Worm (Caenorhabditis elegans) whole organism, mixed stage, embryonic: Measurements from ENCODE around the gene nhr-32.
A peak's percentile ranks its signal among the peaks of the same experiment; 100 is the strongest.

ENCODE experiments used
- bed-3 ChIP-seq: fragments of 200-800 bp; sonication (Bioruptor generic); optimal IDR thresholded peaks from 3 replicates; lab custom pipeline; 2018; ENCODE audit warnings: mild to moderate bottlenecking, missing genetic modification characterization, moderate library complexity, missing compliant biosample characterization
- blmp-1 ChIP-seq: fragments of 150-350 bp; optimal IDR thresholded peaks from 2 replicates; lab custom pipeline; 2014; ENCODE audit warnings: missing biosample characterization, missing genetic modification characterization
- ceh-39 ChIP-seq: fragments of 150-350 bp; optimal IDR thresholded peaks from 2 replicates; lab custom pipeline; 2014; ENCODE audit warnings: missing biosample characterization, missing genetic modification characterization
- ceh-43 ChIP-seq: fragments of 200-800 bp; sonication (Bioruptor generic); optimal IDR thresholded peaks from 2 replicates; lab custom pipeline; 2018; ENCODE audit warnings: mild to moderate bottlenecking, missing genetic modification characterization, moderate library complexity, missing compliant biosample characterization
- ceh-83 ChIP-seq: fragments of 200-800 bp; sonication (Bioruptor generic); optimal IDR thresholded peaks from 2 replicates; lab custom pipeline; 2018; ENCODE audit warnings: mild to moderate bottlenecking, missing genetic modification characterization, missing compliant biosample characterization
- ces-1 ChIP-seq: fragments of 150-350 bp; optimal IDR thresholded peaks from 2 replicates; lab custom pipeline; 2014; ENCODE audit warnings: missing biosample characterization, missing genetic modification reagents, missing genetic modification characterization
- cnd-1 ChIP-seq: fragments of 200-800 bp; sonication (Bioruptor generic); optimal IDR thresholded peaks from 2 replicates; lab custom pipeline; 2018; ENCODE audit warnings: mild to moderate bottlenecking, missing genetic modification characterization, missing compliant biosample characterization
- drap-1 ChIP-seq: fragments of 200-800 bp; sonication (Bioruptor generic); optimal IDR thresholded peaks from 3 replicates; lab custom pipeline; 2018; ENCODE audit warnings: mild to moderate bottlenecking, missing genetic modification characterization, missing compliant biosample characterization
- elt-1 ChIP-seq: sonication (generic microtip); optimal IDR thresholded peaks from 2 replicates; lab custom pipeline; 2017; ENCODE audit warnings: missing genetic modification characterization, mild to moderate bottlenecking, missing compliant biosample characterization, antibody characterized with exemption, moderate library complexity, borderline replicate concordance; ENCODE audit not compliant: insufficient read depth
- elt-3 ChIP-seq: fragments of 150-350 bp; optimal IDR thresholded peaks from 2 replicates; lab custom pipeline; 2014; ENCODE audit warnings: missing biosample characterization, missing genetic modification characterization
- ham-2 ChIP-seq: fragments of 200-800 bp; sonication (Bioruptor generic); optimal IDR thresholded peaks from 2 replicates; lab custom pipeline; 2018; ENCODE audit warnings: mild to moderate bottlenecking, missing genetic modification characterization, missing compliant biosample characterization
- hlh-1 ChIP-seq: fragments of 150-350 bp; optimal IDR thresholded peaks from 2 replicates; lab custom pipeline; 2014; ENCODE audit warnings: missing biosample characterization, missing genetic modification reagents, missing genetic modification characterization
- lin-13 ChIP-seq: fragments of 150-350 bp; optimal IDR thresholded peaks from 2 replicates; lab custom pipeline; 2014; ENCODE audit warnings: missing biosample characterization, missing genetic modification characterization
- lin-32 ChIP-seq: fragments of 200-800 bp; sonication (Bioruptor generic); optimal IDR thresholded peaks from 2 replicates; lab custom pipeline; 2018; ENCODE audit warnings: mild to moderate bottlenecking, missing genetic modification characterization, missing compliant biosample characterization
- lsy-2 ChIP-seq: fragments of 150-350 bp; optimal IDR thresholded peaks from 2 replicates; lab custom pipeline; 2014; ENCODE audit warnings: missing biosample characterization, missing genetic modification characterization
- mep-1 ChIP-seq: fragments of 150-350 bp; optimal IDR thresholded peaks from 2 replicates; lab custom pipeline; 2017; ENCODE audit warnings: missing biosample characterization, missing genetic modification reagents, missing genetic modification characterization, inconsistent platforms
- mls-2 ChIP-seq: sonication (generic microtip); optimal IDR thresholded peaks from 2 replicates; lab custom pipeline; 2016; ENCODE audit warnings: mild to moderate bottlenecking, missing genetic modification characterization, moderate library complexity, missing compliant biosample characterization
- nhr-12 ChIP-seq: fragments of 150-350 bp; optimal IDR thresholded peaks from 2 replicates; lab custom pipeline; 2014; ENCODE audit warnings: missing biosample characterization, missing genetic modification characterization
- nhr-2 ChIP-seq: fragments of 150-350 bp; optimal IDR thresholded peaks from 2 replicates; lab custom pipeline; 2014; ENCODE audit warnings: missing biosample characterization, missing genetic modification characterization
- nhr-237 ChIP-seq: fragments of 150-350 bp; optimal IDR thresholded peaks from 2 replicates; lab custom pipeline; 2014; ENCODE audit warnings: missing biosample characterization, missing genetic modification characterization
- pha-4 ChIP-seq: fragments of 150-350 bp; optimal IDR thresholded peaks from 2 replicates; lab custom pipeline; 2018; ENCODE audit warnings: missing biosample characterization, missing genetic modification reagents, missing genetic modification characterization
- sem-2 ChIP-seq: fragments of 200-800 bp; sonication (Bioruptor generic); optimal IDR thresholded peaks from 2 replicates; lab custom pipeline; 2018; ENCODE audit warnings: mild to moderate bottlenecking, missing genetic modification characterization, missing compliant biosample characterization
- snpc-4 ChIP-seq: fragments of 150-350 bp; optimal IDR thresholded peaks from 2 replicates; lab custom pipeline; 2014; ENCODE audit warnings: missing biosample characterization, missing genetic modification characterization
- sptf-1 ChIP-seq: sonication (generic microtip); optimal IDR thresholded peaks from 2 replicates; lab custom pipeline; 2017; ENCODE audit warnings: mild to moderate bottlenecking, missing genetic modification characterization, moderate library complexity, missing compliant biosample characterization
- unc-120 ChIP-seq: sonication (generic microtip); optimal IDR thresholded peaks from 2 replicates; lab custom pipeline; 2017; ENCODE audit warnings: missing genetic modification characterization, missing compliant biosample characterization; ENCODE audit not compliant: poor library complexity, severe bottlenecking
- unc-39 ChIP-seq: fragments of 150-350 bp; optimal IDR thresholded peaks from 2 replicates; lab custom pipeline; 2014; ENCODE audit warnings: missing biosample characterization, missing genetic modification characterization
- unc-62 ChIP-seq: fragments of 150-350 bp; optimal IDR thresholded peaks from 2 replicates; lab custom pipeline; 2014; ENCODE audit warnings: missing biosample characterization, missing genetic modification reagents, missing genetic modification characterization
- zip-8 ChIP-seq: fragments of 150-350 bp; optimal IDR thresholded peaks from 2 replicates; lab custom pipeline; 2014; ENCODE audit warnings: missing biosample characterization, missing genetic modification characterization

The nhr-32 gene

DNA sequence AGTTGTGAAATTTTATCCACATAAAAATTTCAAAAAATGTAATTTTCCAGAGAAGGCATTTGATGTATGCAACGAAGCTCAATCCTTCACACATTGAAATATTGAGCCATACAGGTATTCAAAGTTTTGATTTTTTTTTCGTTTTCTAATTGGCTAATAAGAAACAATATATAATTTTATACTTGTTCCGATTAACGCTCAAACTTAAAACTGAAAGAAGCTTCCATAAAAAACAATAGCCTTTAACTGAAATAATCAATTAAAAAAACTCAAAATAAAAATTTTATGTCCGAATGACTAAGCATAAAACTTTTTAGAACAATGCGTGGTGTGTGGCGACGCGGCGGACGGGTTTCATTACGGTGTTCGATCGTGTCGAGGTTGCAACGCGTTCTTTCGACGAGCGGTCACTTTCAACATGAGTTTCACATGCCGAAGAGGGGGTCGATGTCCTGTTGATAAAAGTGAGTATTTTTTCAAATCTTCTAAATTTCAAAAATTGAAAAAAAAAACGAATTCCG is at the start of gene nhr-32:
nhr-32 (plus strand) TSS at position 51 of the 521 bp plus-strand sequence.
- TF ChIP-seq unc-120 (tag; lab: Kevin White, UChicago) (no peak), nhr-12 (tag; lab: Kevin White, UChicago) (no peak), zip-8 (no peak), nhr-237 (tag; lab: Kevin White, UChicago) (no peak), sptf-1 (tag; lab: Kevin White, UChicago) (no peak)

ce11 chrX:13202312-13202711 is 49.5 kb upstream of the nhr-32 start:
- TF ChIP-seq pha-4 (tag; lab: Kevin White, UChicago) (no peak), sem-2 (GFP tag; lab: Kevin White, UChicago) (no peak), drap-1 (GFP tag; lab: Kevin White, UChicago) (no peak), zip-8 (no peak), lin-13 (tag; lab: Kevin White, UChicago) (no peak), ceh-83 (GFP tag; lab: Kevin White, UChicago) (no peak), cnd-1 (tag; lab: Kevin White, UChicago) (no peak), ceh-39 (tag; lab: Kevin White, UChicago) (no peak), ceh-43 (GFP tag; lab: Kevin White, UChicago) (no peak)

DNA sequence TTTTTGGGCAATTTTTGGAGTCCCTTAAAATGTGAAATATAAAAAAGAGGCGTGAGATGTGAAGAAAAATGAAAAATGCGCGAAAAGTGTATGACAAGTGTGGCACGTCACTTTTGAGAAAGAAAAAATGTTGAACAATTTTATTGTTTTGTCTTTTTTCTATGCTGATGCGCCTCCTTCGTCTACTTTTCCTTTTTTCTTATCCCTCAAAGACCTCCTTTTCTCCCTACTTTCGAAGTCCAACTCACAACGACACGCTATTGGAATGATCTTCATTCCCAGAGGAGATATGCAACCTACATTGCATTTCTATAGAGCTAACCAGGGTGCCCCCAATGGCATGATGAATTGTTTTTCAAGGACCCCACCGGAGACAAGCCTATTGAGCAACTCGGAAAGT is 45.8 kb upstream of the nhr-32 start:
- no peak for TF ChIP-seq elt-1 (tag; lab: Kevin White, UChicago)
- no peak for TF ChIP-seq mep-1 (tag; lab: Kevin White, UChicago)
- TF ChIP-seq ceh-83 (GFP tag; lab: Kevin White, UChicago) = no peak
- no peak for TF ChIP-seq sem-2 (GFP tag; lab: Kevin White, UChicago)
- no peak for TF ChIP-seq ces-1
- TF ChIP-seq cnd-1 (tag; lab: Kevin White, UChicago) = no peak
- TF ChIP-seq unc-39 (tag; lab: Kevin White, UChicago) = no peak
- TF ChIP-seq pha-4 (tag; lab: Kevin White, UChicago) = no peak
- no peak for TF ChIP-seq lin-32 (GFP tag; lab: Kevin White, UChicago)
- no peak for TF ChIP-seq nhr-12 (tag; lab: Kevin White, UChicago)
- no peak for TF ChIP-seq nhr-2 (tag; lab: Kevin White, UChicago)
- no peak for TF ChIP-seq bed-3
- no peak for TF ChIP-seq hlh-1
- TF ChIP-seq lin-13 (tag; lab: Kevin White, UChicago) = no peak
- TF ChIP-seq lsy-2 (tag; lab: Kevin White, UChicago) = no peak
- no peak for TF ChIP-seq unc-62
- TF ChIP-seq zip-8 = no peak
- no peak for TF ChIP-seq drap-1 (GFP tag; lab: Kevin White, UChicago)

DNA sequence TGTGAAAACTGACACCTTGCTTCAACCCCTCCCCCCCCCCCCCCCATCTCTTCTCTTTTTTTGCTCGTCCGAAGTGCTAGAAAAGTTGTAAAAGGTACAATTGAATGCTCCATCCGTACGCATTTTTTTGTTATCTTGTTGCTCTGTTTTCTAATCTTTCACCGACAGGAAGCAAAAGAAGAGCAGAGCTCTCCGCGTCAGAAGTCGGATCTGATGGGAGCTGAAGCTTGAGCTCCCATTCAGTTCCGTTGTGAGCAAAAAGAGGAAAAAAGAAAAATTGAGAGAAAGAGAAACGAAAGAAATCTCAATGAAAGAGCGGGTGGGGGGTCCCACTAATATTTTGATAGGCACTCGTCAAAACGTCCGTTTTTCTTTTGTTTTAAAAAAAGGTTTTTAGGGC is 44.9 kb upstream of the nhr-32 start:
- TF ChIP-seq bed-3 (no peak), unc-120 (tag; lab: Kevin White, UChicago) (peak; percentile 24)

DNA sequence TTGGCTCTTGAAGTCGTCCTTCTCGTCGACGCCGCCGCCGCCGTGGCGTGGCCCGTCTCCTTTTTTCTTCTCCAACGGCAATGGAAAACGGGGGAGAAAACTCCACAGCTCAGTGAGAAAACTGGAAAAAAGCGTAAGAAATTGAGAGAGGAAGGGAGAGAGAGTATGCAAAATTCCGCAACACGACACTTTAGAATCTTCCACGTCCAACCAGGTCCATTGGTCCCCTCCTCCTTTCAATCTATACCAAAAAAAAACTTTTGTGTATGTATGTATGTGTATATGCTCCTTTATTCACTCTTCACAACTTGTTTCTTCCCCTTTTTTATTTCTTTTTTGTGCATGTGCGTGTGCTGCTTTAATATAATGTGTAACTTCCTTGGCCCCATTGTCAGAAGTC is 42.7 kb upstream of the nhr-32 start:
- no peak for TF ChIP-seq unc-62
- no peak for TF ChIP-seq elt-3 (tag; lab: Kevin White, UChicago)
- TF ChIP-seq zip-8 = no peak
- no peak for TF ChIP-seq elt-1 (tag; lab: Kevin White, UChicago)
- TF ChIP-seq hlh-1 = no peak
- TF ChIP-seq ceh-83 (GFP tag; lab: Kevin White, UChicago) = no peak

- TF ChIP-seq bed-3 = no peak
- TF ChIP-seq lsy-2 (tag; lab: Kevin White, UChicago) = no peak
- no peak for TF ChIP-seq snpc-4 (tag; lab: Kevin White, UChicago)
- TF ChIP-seq elt-1 (tag; lab: Kevin White, UChicago) = no peak
- no peak for TF ChIP-seq ham-2 (GFP tag; lab: Kevin White, UChicago)
- no peak for TF ChIP-seq lin-32 (GFP tag; lab: Kevin White, UChicago)
- TF ChIP-seq mls-2 (tag; lab: Kevin White, UChicago) = no peak
- no peak for TF ChIP-seq pha-4 (tag; lab: Kevin White, UChicago)
- TF ChIP-seq blmp-1 (tag; lab: Kevin White, UChicago) = no peak
- TF ChIP-seq ces-1 = peak; percentile 40
- TF ChIP-seq unc-120 (tag; lab: Kevin White, UChicago) = peak; percentile 16
- no peak for TF ChIP-seq unc-39 (tag; lab: Kevin White, UChicago)
Observed at ce11 chrX:13210478-13210877, 41.3 kb upstream of the nhr-32 start.
